Worm (Caenorhabditis elegans): Measurements from ENCODE around the gene rmif-2.

- no peak for TF ChIP-seq sea-1 (GFP tag; conservative IDR thresholded peaks at IDR 0.05)
- no peak for TF ChIP-seq hnd-1 (tag; optimal IDR thresholded peaks at IDR 0.05)
Measured at ce11 chrIV:1204870-1205269, 22.5 kb downstream of the rmif-2 start, which contains the start of gene dsl-2.
